Fruit fly (Drosophila melanogaster) whole organism, embryonic: Measurements from ENCODE around the gene Cpr66Cb.
A peak's percentile ranks its signal among the peaks of the same experiment; 100 is the strongest.

Source experiments
- CG10543 ChIP-seq: fragments of 200-800 bp; sonication (Bioruptor generic); optimal IDR thresholded peaks from 3 replicates; lab custom pipeline; 2017; ENCODE audit warnings: missing biosample characterization, mild to moderate bottlenecking, missing genetic modification characterization, moderate library complexity
- CG1647 ChIP-seq: fragments of 200-800 bp; sonication (Bioruptor generic); optimal IDR thresholded peaks from 3 replicates; lab custom pipeline; 2016; ENCODE audit warnings: missing biosample characterization, missing genetic modification characterization
- CG3995 ChIP-seq: fragments of 200-800 bp; sonication (Bioruptor generic); optimal IDR thresholded peaks from 3 replicates; lab custom pipeline; 2016; ENCODE audit warnings: missing biosample characterization, missing genetic modification characterization
- bab2 ChIP-seq: fragments of 200-800 bp; sonication (Bioruptor generic); optimal IDR thresholded peaks from 2 replicates; lab custom pipeline; 2016; ENCODE audit warnings: missing biosample characterization, missing genetic modification characterization
- gem ChIP-seq: fragments of 200-800 bp; sonication (Bioruptor generic); optimal IDR thresholded peaks from 2 replicates; lab custom pipeline; 2019; ENCODE audit warnings: missing biosample characterization, mild to moderate bottlenecking, missing genetic modification characterization, moderate library complexity
- phol ChIP-seq: fragments of 200-800 bp; sonication (Bioruptor generic); optimal IDR thresholded peaks from 3 replicates; lab custom pipeline; 2018; ENCODE audit warnings: missing biosample characterization, mild to moderate bottlenecking, missing genetic modification characterization, moderate library complexity

dm6 chr3L:8289336-8290258, 46.9 kb upstream of the Cpr66Cb start, which contains the start of gene cert:
- TF ChIP-seq CG10543 (GFP tag; lab: Kevin White, UChicago) (peak; percentile 36), CG1647 (GFP tag; lab: Kevin White, UChicago) (no peak), gem (tag; lab: Kevin White, UChicago) (peak; percentile 11), bab2 (GFP tag; lab: Kevin White, UChicago) (peak; percentile 35), phol (peak; percentile 57), CG3995 (GFP tag; lab: Kevin White, UChicago) (peak; percentile 37)
